Worm (Caenorhabditis elegans): ENCODE results near the gene srx-104.

- no peak for TF ChIP-seq dpl-1 (GFP tag; optimal IDR thresholded peaks at IDR 0.05)
- TF ChIP-seq nhr-237 (tag; optimal IDR thresholded peaks at IDR 0.05): no peak
- TF ChIP-seq C34B4.2 (tag; optimal IDR thresholded peaks at IDR 0.05): no peak
Measured at ce11 chrII:3665181-3665580, 34.3 kb downstream of the srx-104 start.
